Fruit fly (Drosophila melanogaster) whole organism, wandering third instar larva: ENCODE results near the gene Mf.

Experiments used
- Dfd ChIP-seq: fragments of >200 bp; optimal IDR thresholded peaks from 2 replicates; lab custom pipeline; 2017; ENCODE audit warnings: missing biosample characterization, missing genetic modification characterization
- HLH106 ChIP-seq: fragments of 200-800 bp; optimal IDR thresholded peaks from 3 replicates; lab custom pipeline; 2019; ENCODE audit warnings: missing biosample characterization, mild to moderate bottlenecking, missing genetic modification characterization, moderate library complexity
- Hr78 ChIP-seq: fragments of >200 bp; optimal IDR thresholded peaks from 2 replicates; lab custom pipeline; 2017; ENCODE audit warnings: missing biosample characterization, missing genetic modification characterization
- Jra ChIP-seq: sonication (Bioruptor generic); optimal IDR thresholded peaks from 2 replicates; lab custom pipeline; 2016; ENCODE audit warnings: missing biosample characterization, missing genetic modification characterization
- Myc ChIP-seq: fragments of >200 bp; optimal IDR thresholded peaks from 2 replicates; lab custom pipeline; 2017
- br ChIP-seq: fragments of 200-800 bp; sonication (Bioruptor generic); optimal IDR thresholded peaks from 2 replicates; lab custom pipeline; 2016; ENCODE audit warnings: missing biosample characterization, missing genetic modification characterization
- dl ChIP-seq, 2 experiments: fragments of 175-275, 200-275 bp in 1 of 2; fragments of 200-275 bp in 1 of 2; sonication (Bioruptor generic); optimal IDR thresholded peaks; lab custom pipeline; 2018; ENCODE audit warnings: mild to moderate bottlenecking in 2 of 2, missing biosample characterization in 2 of 2, missing genetic modification characterization in 2 of 2, moderate library complexity in 2 of 2; ENCODE audit not compliant: partially characterized antibody in 2 of 2, insufficient read depth in 1 of 2
- fru ChIP-seq: fragments of 200-800 bp; sonication (Bioruptor generic); optimal IDR thresholded peaks from 3 replicates; lab custom pipeline; 2016; ENCODE audit warnings: missing biosample characterization, mild to moderate bottlenecking, missing genetic modification characterization
- h ChIP-seq: fragments of 200-800 bp; sonication (Bioruptor generic); optimal IDR thresholded peaks from 3 replicates; lab custom pipeline; 2016; ENCODE audit warnings: missing biosample characterization, mild to moderate bottlenecking, missing genetic modification characterization
- psq ChIP-seq: fragments of 200-800 bp; sonication (Bioruptor generic); optimal IDR thresholded peaks from 3 replicates; lab custom pipeline; 2017; ENCODE audit warnings: missing biosample characterization, mild to moderate bottlenecking, missing genetic modification characterization, moderate library complexity
- usp ChIP-seq: fragments of >200 bp; optimal IDR thresholded peaks from 2 replicates; lab custom pipeline; 2017; ENCODE audit warnings: missing biosample characterization, missing genetic modification characterization

DNA sequence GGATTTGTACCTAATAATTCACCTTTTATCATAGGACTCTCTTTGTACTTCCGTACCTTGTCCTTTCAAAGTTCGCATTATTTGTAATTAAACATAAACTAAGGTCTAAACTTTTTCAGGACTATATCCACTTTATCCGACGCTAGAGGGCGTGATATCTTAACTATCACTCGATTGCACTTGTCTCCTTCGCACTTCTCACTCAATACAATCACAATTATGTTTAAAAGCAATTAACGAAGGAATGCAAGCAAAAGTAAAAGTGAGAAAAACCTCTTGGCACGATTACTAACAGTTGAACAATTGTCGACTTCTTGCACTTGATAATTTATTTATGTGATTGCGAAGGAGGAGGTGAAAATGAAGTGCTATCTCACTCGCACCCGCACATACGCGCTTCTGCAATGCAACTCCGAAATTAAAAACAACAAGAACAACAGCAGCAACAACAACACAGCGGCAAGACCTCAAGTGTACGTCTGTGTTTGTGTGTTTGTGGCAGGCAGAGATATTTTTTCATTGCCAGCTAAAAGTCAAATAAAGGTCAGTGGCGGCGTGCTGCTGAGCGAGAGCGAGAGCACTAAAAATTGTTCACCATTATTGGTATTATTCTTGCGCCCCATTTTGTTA, 34.8 kb downstream of the Mf start:
- TF ChIP-seq dl (GFP tag; optimal IDR thresholded peaks at IDR 0.05; lab: Kevin White, UChicago; ENCODE audit: insufficient read depth in 1 of 2, partially characterized antibody in 2 of 2) (no peak), Myc (lab: Kevin White, UChicago) (no peak), Dfd (GFP tag; lab: Kevin White, UChicago) (no peak), psq (GFP tag; lab: Kevin White, UChicago) (no peak), h (GFP tag; lab: Kevin White, UChicago) (no peak), br (GFP tag; lab: Kevin White, UChicago) (no peak), Hr78 (GFP tag; lab: Kevin White, UChicago) (no peak), fru (GFP tag; lab: Kevin White, UChicago) (no peak), usp (GFP tag; lab: Kevin White, UChicago) (no peak), Jra (no peak), HLH106 (no peak)
